Worm (Caenorhabditis elegans) whole organism, L2 larva: Measurements from ENCODE around the gene parp-2.

Experiments
- egl-27 ChIP-seq: sonication (generic microtip); optimal IDR thresholded peaks from 3 replicates; lab custom pipeline; 2017; ENCODE audit warnings: missing biosample characterization, missing genetic modification reagents, missing genetic modification characterization
- fos-1 ChIP-seq: fragments of 150-350 bp; optimal IDR thresholded peaks from 2 replicates; lab custom pipeline; 2014; ENCODE audit warnings: missing biosample characterization, missing genetic modification characterization
- mdl-1 ChIP-seq, 2 experiments: fragments of 150-350 bp in 1 of 2; sonication (generic microtip) in 1 of 2; optimal IDR thresholded peaks; 2 replicates each; lab custom pipeline; 2017; ENCODE audit warnings: missing biosample characterization in 2 of 2, missing genetic modification characterization in 2 of 2
- nhr-237 ChIP-seq: fragments of 150-350 bp; optimal IDR thresholded peaks from 2 replicates; lab custom pipeline; 2014; ENCODE audit warnings: missing biosample characterization, missing genetic modification characterization
- snpc-4 ChIP-seq: fragments of 150-350 bp; optimal IDR thresholded peaks from 2 replicates; lab custom pipeline; 2014; ENCODE audit warnings: missing biosample characterization, missing genetic modification characterization

DNA sequence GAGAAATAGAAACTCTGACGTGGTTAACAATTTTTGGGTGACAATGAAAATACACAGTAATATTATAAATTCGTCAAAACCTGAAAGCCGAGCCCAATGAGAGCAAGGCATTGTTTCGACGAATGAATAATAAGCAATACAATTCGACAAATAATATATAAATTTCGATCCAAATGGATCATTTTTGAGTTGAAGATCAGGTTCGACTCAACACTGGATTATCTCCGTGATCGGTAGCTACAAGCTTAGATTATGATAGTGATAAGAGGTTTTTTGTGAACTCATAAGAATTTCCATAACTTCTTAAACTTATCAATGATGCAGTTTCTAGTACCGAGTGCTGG lies 25.0 kb downstream of the parp-2 start:
- TF ChIP-seq egl-27 (no peak), nhr-237 (tag; lab: Kevin White, UChicago) (no peak), fos-1 (tag; lab: Kevin White, UChicago) (no peak), snpc-4 (tag; lab: Kevin White, UChicago) (no peak), mdl-1 (tag; optimal IDR thresholded peaks at IDR 0.05; lab: Kevin White, UChicago) (no peak)
